Worm (Caenorhabditis elegans) whole organism, L4/young adult: ENCODE results near the gene bath-29.

Experiments used
- dao-5 ChIP-seq: sonication (generic microtip); optimal IDR thresholded peaks from 2 replicates; lab custom pipeline; 2016; ENCODE audit warnings: missing genotype, missing genetic modification characterization, moderate library complexity, missing compliant biosample characterization
- him-1 ChIP-seq: sonication (generic microtip); optimal IDR thresholded peaks from 2 replicates; lab custom pipeline; 2016; ENCODE audit warnings: missing genotype, missing genetic modification reagents, missing genetic modification characterization, missing compliant biosample characterization

ce11 chrII:3371010-3371409 is 22.6 kb downstream of the bath-29 start, which contains the start of gene bath-23:
- TF ChIP-seq him-1 (no peak), dao-5 (tag; lab: Kevin White, UChicago) (no peak)
